Worm (Caenorhabditis elegans) whole organism, L4/young adult: ENCODE measurements around the gene nas-29.

Experiments used
- dao-5 ChIP-seq: sonication (generic microtip); optimal IDR thresholded peaks from 2 replicates; lab custom pipeline; 2016; ENCODE audit warnings: missing genotype, missing genetic modification characterization, moderate library complexity, missing compliant biosample characterization
- him-1 ChIP-seq: sonication (generic microtip); optimal IDR thresholded peaks from 2 replicates; lab custom pipeline; 2016; ENCODE audit warnings: missing genotype, missing genetic modification reagents, missing genetic modification characterization, missing compliant biosample characterization

DNA sequence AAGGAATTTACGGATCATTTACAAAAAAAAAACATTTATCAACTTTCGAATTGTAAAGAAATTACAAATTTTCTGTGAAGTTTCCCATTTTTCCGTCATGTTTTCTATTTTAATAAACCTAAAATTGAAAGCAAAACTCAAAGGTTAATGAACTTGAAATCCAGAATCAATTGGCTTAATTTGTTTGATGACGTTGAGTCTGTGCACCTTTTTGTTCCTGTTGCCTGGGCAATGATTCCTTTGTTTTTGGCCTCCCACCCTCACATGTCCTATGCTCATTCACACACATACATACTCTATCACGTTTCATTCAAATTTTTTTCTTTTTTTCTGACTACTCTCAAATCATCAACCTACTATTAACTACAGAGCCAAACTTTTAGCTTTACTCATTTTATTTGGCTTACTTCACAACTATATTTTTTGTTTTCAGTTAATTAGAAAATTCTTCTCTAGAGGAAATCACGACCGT, 5.5 kb downstream of the nas-29 start, which contains the start of gene F58A6.2:
- TF ChIP-seq him-1 (tag; lab: Kevin White, UChicago) = no peak
- no peak for TF ChIP-seq dao-5 (tag; lab: Kevin White, UChicago)
